Fruit fly (Drosophila melanogaster): ENCODE measurements around the gene Rsod.

The Rsod gene

DNA sequence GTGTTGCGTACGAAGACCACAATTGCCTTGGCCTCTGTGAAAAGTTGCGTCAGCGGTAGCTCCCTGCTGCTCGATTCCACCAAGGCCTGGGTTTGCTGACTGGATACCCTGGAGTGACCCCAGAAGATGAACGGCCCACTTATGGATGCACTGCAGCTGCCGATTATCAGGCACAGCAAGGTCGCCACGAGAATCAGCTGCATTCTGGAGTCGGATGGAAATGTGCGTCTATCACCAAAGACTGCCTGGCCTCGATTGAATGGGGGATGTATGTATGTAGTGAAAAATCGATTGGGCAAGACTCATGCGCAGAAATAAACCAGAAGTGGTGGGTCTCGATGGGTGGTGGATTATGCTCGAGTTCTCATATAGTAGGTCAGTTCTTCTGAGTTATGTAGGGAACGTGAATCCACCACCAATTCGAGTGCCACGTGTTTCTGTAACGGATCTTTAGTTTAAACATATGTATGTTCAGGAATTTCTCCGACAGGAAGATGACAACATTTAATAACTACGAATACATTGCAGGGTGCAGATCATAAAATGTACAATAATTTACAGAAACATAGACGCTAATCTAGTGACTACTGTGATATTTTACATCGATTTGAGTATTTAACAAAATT lies 4.7 kb downstream of the Rsod start, which contains the start of gene VhaAC45RP:
Gene VhaAC45RP, minus strand, starts transcription at position 261 of the 626 bp plus-strand sequence.
- TF ChIP-seq CG17801 (GFP tag; optimal IDR thresholded peaks at IDR 0.05; ENCODE audit: partially characterized antibody), result no peak

DNA sequence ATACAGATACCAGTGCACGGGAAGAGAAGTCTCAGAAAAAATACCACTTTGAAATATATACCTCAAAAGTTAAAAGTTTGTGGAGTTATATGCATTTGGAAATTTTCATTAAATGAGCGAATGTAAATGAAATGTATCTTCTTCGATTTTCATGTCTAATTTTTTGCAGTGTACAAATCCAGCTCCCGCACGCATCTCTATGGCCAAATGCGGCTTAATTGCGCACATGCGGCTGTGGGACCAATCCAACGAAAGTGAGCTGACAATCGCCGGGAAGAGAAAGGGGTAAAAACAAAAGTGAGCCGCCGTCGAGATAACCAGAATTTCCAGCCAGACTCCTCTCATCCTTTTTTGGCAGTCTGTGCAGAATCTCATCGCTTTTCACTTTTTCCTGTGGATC lies 6.8 kb downstream of the Rsod start:
- TF ChIP-seq CG17801 (GFP tag; optimal IDR thresholded peaks at IDR 0.05; ENCODE audit: partially characterized antibody), result no peak

- no peak for TF ChIP-seq CG17801 (GFP tag; optimal IDR thresholded peaks at IDR 0.05; ENCODE audit: partially characterized antibody)
Measured at dm6 chr3R:30163228-30163627, 7.8 kb downstream of the Rsod start.

DNA sequence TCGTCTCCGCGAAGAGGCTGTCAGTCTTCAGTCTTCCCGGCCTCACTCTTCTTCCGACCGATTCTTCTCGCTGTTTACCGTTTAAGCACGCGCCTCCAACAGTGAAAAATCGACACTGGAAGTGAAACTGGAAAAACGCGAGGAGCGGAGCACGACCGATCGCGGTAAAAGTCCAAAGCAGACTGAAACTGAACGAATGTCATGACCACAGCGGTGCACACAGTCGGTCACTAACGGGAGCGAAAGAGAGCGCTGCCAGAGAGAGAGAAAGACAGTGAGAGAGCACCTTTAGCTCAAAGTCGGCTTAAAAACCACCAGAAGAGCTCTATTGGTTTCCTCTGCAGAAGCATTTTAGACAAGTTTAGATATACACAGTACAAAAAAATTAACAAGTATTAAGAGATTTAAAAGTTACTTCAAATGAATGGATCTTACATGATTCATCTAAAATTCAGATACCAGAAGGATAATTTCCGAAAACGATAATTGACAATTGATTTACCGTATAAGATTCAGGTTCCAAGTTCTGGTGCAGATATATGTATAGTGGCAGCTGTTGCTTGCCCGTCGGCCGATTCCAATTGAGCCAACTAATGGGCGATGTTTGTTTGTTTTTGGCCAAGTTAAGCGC lies 10.6 kb downstream of the Rsod start, which contains the start of gene CG11498:
Gene CG11498, minus strand, starts transcription at position 162 of the 631 bp plus-strand sequence.
- no peak for TF ChIP-seq CG17801 (GFP tag; optimal IDR thresholded peaks at IDR 0.05; ENCODE audit: partially characterized antibody)

- no peak for TF ChIP-seq CG17801 (GFP tag; optimal IDR thresholded peaks at IDR 0.05; ENCODE audit: partially characterized antibody)
Measured at dm6 chr3R:30153864-30154263, 17.1 kb downstream of the Rsod start.

dm6 chr3R:30151300-30152109 lies 19.5 kb downstream of the Rsod start, which contains the start of gene CG15529:
CG15529 (plus strand) TSS chr3R:30152059.
- TF ChIP-seq CG17801 (GFP tag; optimal IDR thresholded peaks at IDR 0.05; ENCODE audit: partially characterized antibody), result peak; percentile 36

- no peak for TF ChIP-seq CG17801 (GFP tag; optimal IDR thresholded peaks at IDR 0.05; ENCODE audit: partially characterized antibody)
Measured at dm6 chr3R:30150602-30151001, 20.4 kb downstream of the Rsod start.

- TF ChIP-seq CG17801 (GFP tag; optimal IDR thresholded peaks at IDR 0.05; ENCODE audit: partially characterized antibody), result no peak
Measured at dm6 chr3R:30149506-30149905, 21.5 kb downstream of the Rsod start, which contains the start of gene AdoR. AdoR (minus strand) TSS chr3R:30149606.

DNA sequence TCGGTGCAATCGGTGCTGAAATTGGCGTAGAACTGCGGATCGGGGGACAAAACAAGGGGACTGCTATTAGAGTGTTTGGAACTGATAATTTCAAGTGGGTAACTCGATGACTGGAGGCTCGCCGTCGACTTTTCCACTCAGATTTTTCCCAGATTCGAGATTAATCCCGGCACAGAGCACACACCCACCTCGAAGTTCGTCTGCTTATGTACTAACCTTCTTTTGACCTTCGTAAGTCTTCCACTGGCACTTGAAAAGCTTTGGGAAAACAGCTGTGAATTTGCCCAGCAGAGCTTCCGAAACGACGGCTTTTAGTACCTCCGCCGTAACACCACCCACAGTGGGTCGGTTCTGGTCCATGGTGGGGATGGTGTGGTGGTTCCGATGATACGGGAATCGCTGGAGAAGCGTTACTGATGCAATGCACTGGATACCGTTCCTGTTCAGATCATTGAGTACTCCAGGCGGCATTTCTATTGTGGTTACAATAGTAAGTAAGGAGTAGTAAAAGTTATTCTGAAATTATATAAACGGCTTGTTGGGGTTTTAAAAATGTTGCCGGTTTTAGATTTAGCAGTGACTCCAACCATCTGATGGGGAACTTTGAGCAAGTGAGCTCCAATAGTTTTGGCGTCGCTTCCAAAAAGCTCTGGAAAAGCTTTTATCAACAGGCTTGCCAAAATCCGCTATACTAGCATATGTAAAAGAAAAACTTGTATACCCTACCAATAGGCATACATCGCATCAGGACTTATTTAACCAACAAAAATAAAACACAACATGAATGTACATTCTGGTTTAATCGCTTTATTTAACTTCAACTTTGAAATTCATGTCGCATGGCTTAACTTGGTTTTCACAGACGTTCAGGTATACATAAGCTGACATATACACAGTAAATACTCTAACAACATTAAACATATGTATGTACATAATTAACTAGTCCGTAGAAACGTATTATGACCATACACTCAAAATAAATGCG lies 36.7 kb downstream of the Rsod start, which contains the start of gene Tpi:
Gene Tpi, minus strand, starts transcription at position 537 of the 985 bp plus-strand sequence.
- TF ChIP-seq CG17801 (GFP tag; optimal IDR thresholded peaks at IDR 0.05; ENCODE audit: partially characterized antibody), result peak; percentile 9

DNA sequence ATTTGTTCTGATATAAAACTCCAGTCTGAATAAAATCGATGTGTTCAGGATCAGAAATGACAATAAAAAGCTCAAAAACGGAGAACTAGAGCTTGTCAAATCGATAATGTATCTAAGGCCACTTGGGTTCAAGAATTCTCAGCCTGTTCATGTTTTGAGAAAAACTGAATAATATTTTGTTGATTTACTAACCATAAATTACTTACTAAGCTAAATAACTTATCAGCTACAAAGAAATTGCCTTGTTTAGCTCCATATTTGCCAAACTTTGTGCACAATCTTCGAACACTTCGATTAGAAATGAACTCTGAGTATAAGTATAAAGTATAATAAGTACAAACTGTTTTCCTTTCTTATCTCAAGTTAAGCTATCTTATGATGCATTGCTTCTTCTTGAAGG lies 38.7 kb downstream of the Rsod start, which contains the start of gene CG31029:
Gene CG31029, minus strand, starts transcription at position 101 of the 400 bp plus-strand sequence.
- no peak for TF ChIP-seq CG17801 (GFP tag; optimal IDR thresholded peaks at IDR 0.05; ENCODE audit: partially characterized antibody)

dm6 chr3R:30129019-30129418 lies 42.0 kb downstream of the Rsod start, which contains the start of gene Ppi1:
Ppi1 (minus strand) TSS chr3R:30129119.
- no peak for TF ChIP-seq CG17801 (GFP tag; optimal IDR thresholded peaks at IDR 0.05; ENCODE audit: partially characterized antibody)

- no peak for TF ChIP-seq CG17801 (GFP tag; optimal IDR thresholded peaks at IDR 0.05; ENCODE audit: partially characterized antibody)
Measured at dm6 chr3R:30124635-30125034, 46.4 kb downstream of the Rsod start, which contains the start of gene CG45073. CG45073 (minus strand) TSS chr3R:30124735.

DNA sequence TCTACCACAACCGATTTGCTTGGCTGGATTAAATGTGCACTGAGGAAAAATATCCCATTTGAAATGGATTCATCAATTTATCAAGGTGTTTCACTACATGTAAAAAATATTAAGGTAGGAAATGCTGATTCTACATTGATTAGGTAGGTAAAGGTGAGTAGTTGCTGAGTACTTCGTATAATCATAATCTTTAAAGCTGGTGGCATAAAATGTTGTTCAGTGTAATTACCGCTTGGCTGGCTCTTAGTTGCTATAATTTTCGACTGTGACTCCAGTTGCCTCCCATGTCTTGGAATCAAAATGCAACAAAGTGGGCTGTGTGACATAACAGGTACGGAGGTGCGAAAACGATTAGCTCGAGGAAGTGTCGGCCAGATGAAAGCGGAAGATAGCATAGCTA lies 47.8 kb downstream of the Rsod start, which contains the start of gene CG45072:
Gene CG45072, minus strand, starts transcription at position 101 of the 400 bp plus-strand sequence.
- no peak for TF ChIP-seq CG17801 (GFP tag; optimal IDR thresholded peaks at IDR 0.05; ENCODE audit: partially characterized antibody)

DNA sequence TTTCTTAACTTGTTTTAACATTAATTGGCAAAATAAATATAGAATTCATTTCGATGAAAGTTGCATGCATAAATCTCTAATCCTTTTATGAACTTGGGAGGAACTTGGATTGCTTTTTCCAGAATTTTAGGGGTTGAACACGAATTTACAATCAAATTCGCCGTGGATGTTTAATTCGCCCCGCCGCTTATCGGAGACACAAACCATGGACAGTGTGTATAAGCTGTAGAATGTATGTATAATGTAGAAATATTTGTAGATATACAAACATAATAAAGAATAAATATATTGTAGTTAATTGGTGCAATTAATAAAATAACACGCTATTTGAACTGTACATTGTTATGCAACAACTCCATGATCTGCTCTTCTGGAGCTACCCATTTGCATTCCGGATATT lies 49.3 kb downstream of the Rsod start:
- TF ChIP-seq CG17801 (GFP tag; optimal IDR thresholded peaks at IDR 0.05; ENCODE audit: partially characterized antibody), result no peak

Measured in ovary, adult (tissue).